Worm (Caenorhabditis elegans): ENCODE measurements around the gene F47B8.8.

Gene F47B8.8

DNA sequence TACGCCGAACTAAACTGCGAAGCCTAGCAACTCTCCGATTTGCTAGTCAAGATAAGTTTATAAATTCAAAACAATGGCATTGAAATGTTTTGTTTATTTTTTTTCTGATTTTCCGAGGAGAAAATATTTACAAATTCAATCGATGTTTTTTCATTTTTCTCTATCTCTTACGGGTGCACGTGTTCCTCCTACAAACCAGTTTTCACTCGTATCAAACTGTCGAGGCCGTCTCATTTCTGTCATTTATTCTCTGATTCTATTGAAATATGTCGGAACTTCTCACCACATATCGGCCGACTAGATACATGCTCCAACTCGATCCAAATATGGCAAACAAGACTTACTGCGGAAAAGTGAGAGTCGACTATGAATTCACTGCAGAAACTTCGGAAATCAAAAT is at the start of gene F47B8.8:
TSS of gene F47B8.8 (plus strand) at position 257 of the 400 bp plus-strand sequence.
- TF ChIP-seq ceh-14 (tag; optimal IDR thresholded peaks at IDR 0.05) (no peak), F13H6.1 (tag; optimal IDR thresholded peaks at IDR 0.05) (no peak)

DNA sequence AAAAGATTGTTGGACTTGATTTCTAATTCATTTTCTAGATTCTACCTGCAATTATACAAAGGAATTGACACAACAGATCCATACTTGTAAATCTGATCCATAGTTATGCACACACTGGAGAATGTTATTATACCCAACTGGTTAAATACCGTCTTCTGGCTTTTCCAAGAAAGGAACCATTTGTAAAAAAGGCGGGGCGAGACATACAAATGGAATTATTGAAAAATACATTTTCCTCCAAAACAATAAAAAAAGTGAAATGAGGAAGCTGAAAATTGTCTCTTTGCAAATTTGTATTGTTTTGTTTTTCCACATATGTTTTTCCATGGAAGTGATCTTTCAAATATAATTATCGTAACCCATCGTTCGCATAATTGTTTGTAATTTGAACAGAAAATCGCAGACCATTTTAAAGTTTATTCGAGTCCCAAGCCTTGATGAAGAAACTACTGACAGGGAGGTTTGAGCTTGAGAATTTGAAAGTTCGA is 49.3 kb upstream of the F47B8.8 start, which contains the start of the genes srt-74 and F40G12.9:
TSS of gene srt-74 (minus strand) at position 101 of the 488 bp plus-strand sequence.
TSS of gene F40G12.9 (plus strand) at position 438 of the 488 bp plus-strand sequence.
- TF ChIP-seq ahr-1 (tag; optimal IDR thresholded peaks at IDR 0.05) (no peak), hlh-8 (tag; optimal IDR thresholded peaks at IDR 0.05) (no peak), ets-4 (tag; optimal IDR thresholded peaks at IDR 0.05) (no peak), pax-1 (tag; optimal IDR thresholded peaks at IDR 0.05) (no peak), nfya-1 (tag; optimal IDR thresholded peaks at IDR 0.05) (no peak), mec-3 (tag; optimal IDR thresholded peaks at IDR 0.05; ENCODE audit: borderline replicate concordance) (no peak), nhr-11 (tag; optimal IDR thresholded peaks at IDR 0.05) (no peak), F13H6.1 (tag; optimal IDR thresholded peaks at IDR 0.05) (no peak), ceh-34 (tag; optimal IDR thresholded peaks at IDR 0.05) (no peak), ceh-19 (GFP tag; optimal IDR thresholded peaks at IDR 0.05) (no peak), sdc-2 (tag; optimal IDR thresholded peaks at IDR 0.05) (no peak), elt-4 (tag; optimal IDR thresholded peaks at IDR 0.05) (no peak), pros-1 (tag; optimal IDR thresholded peaks at IDR 0.05) (no peak), sox-4 (tag; optimal IDR thresholded peaks at IDR 0.05) (no peak), ceh-24 (tag; optimal IDR thresholded peaks at IDR 0.05) (no peak), ceh-22 (tag; optimal IDR thresholded peaks at IDR 0.05) (no peak), odd-2 (tag; optimal IDR thresholded peaks at IDR 0.05) (no peak), lim-6 (tag; optimal IDR thresholded peaks at IDR 0.05) (no peak)

DNA sequence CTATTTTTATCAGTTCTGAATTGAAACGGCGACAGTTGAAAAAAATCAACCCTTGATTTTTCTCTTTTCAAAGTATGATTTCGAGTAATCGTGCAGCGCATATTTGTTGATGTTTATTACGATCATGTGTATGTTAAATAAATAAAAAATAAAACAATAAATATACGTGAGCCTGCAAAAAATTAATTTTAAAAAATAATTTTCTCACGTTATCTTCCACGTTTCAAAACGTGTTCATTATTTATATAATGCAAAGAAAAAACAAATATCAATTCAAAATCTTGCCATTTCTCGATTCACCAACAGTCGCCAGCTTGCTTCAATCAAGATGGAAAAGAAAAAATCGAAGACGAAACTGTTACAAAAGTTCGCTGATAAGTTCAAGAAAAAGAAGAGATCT is 48.3 kb upstream of the F47B8.8 start, which contains the start of gene F40G12.10:
TSS of gene F40G12.10 (plus strand) at position 301 of the 400 bp plus-strand sequence.
- TF ChIP-seq nhr-11 (tag; optimal IDR thresholded peaks at IDR 0.05) (no peak), elt-4 (tag; optimal IDR thresholded peaks at IDR 0.05) (no peak), fkh-6 (tag; optimal IDR thresholded peaks at IDR 0.05) (no peak), sox-4 (tag; optimal IDR thresholded peaks at IDR 0.05) (no peak), ceh-34 (tag; optimal IDR thresholded peaks at IDR 0.05) (no peak), ceh-31 (tag; optimal IDR thresholded peaks at IDR 0.05) (no peak), K02D7.2 (tag; optimal IDR thresholded peaks at IDR 0.05) (no peak), ceh-19 (GFP tag; optimal IDR thresholded peaks at IDR 0.05) (no peak)

DNA sequence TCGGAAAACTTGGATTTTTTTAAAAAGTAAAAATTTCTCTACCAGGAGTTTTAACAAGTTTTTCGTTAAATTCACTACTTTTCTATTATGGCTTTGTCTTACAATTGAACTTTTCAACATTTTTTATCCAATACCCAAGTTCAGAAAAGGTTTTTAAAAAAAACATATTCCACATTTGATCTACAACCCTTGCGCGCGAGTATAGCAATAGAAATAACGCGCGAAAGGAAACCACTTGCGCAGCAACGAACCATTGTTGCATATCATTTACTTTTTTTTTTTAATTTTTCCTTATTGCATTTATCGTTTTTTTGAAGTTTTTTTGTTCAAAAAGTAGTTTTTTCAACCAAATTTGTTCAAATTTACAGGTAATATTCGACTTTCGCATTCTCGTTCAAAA is 45.7 kb upstream of the F47B8.8 start, which contains the start of gene F40G12.11:
TSS of gene F40G12.11 (plus strand) at position 369 of the 400 bp plus-strand sequence.
- TF ChIP-seq ceh-22 (tag; optimal IDR thresholded peaks at IDR 0.05) (no peak), ceh-6 (GFP tag; optimal IDR thresholded peaks at IDR 0.05) (no peak), pha-2 (tag; optimal IDR thresholded peaks at IDR 0.05) (no peak), hlh-6 (tag; optimal IDR thresholded peaks at IDR 0.05) (no peak), C08G9.2 (tag; optimal IDR thresholded peaks at IDR 0.05) (no peak), K09A11.1 (tag; optimal IDR thresholded peaks at IDR 0.05; ENCODE audit: insufficient read depth) (no peak), elt-4 (tag; optimal IDR thresholded peaks at IDR 0.05) (no peak), hlh-8 (tag; optimal IDR thresholded peaks at IDR 0.05) (no peak), nfya-1 (tag; optimal IDR thresholded peaks at IDR 0.05) (no peak), gmeb-2 (tag; optimal IDR thresholded peaks at IDR 0.05) (no peak), T23F11.4 (GFP tag; optimal IDR thresholded peaks at IDR 0.05) (no peak), rnt-1 (tag; optimal IDR thresholded peaks at IDR 0.05) (no peak), pag-3 (tag; optimal IDR thresholded peaks at IDR 0.05; ENCODE audit: borderline replicate concordance) (no peak), fkh-6 (tag; optimal IDR thresholded peaks at IDR 0.05) (no peak), ceh-2 (tag; optimal IDR thresholded peaks at IDR 0.05) (no peak), hlh-30 (tag; optimal IDR thresholded peaks at IDR 0.05; ENCODE audit: insufficient read depth) (no peak), ceh-34 (tag; optimal IDR thresholded peaks at IDR 0.05) (no peak), nhr-232 (tag; optimal IDR thresholded peaks at IDR 0.05) (no peak), lim-6 (tag; optimal IDR thresholded peaks at IDR 0.05) (no peak), fkh-10 (GFP tag; optimal IDR thresholded peaks at IDR 0.05) (no peak)
